Fruit fly (Drosophila melanogaster) whole organism, wandering third instar larva: ENCODE results near the gene Sbf.

Experiments used
- Abd-B ChIP-seq: fragments of >200 bp; optimal IDR thresholded peaks from 2 replicates; lab custom pipeline; 2017; ENCODE audit warnings: missing biosample characterization, missing genetic modification characterization
- CG32264 ChIP-seq: fragments of 200-800 bp; sonication (Bioruptor generic); optimal IDR thresholded peaks from 2 replicates; lab custom pipeline; 2016; ENCODE audit warnings: missing biosample characterization, missing genetic modification characterization
- CG9705 ChIP-seq: fragments of 200-800 bp; sonication (Bioruptor generic); optimal IDR thresholded peaks from 2 replicates; lab custom pipeline; 2018; ENCODE audit warnings: missing biosample characterization, mild to moderate bottlenecking, missing genetic modification characterization
- Dfd ChIP-seq: fragments of >200 bp; optimal IDR thresholded peaks from 2 replicates; lab custom pipeline; 2017; ENCODE audit warnings: missing biosample characterization, missing genetic modification characterization
- Dif ChIP-seq: fragments of 200-275, 200-300 bp; sonication (Bioruptor generic); optimal IDR thresholded peaks from 2 replicates; lab custom pipeline; 2018; ENCODE audit warnings: missing biosample characterization, missing genetic modification characterization; ENCODE audit not compliant: partially characterized antibody
- GATAd ChIP-seq: sonication (Bioruptor generic); optimal IDR thresholded peaks from 2 replicates; lab custom pipeline; 2016; ENCODE audit warnings: missing biosample characterization, missing genetic modification characterization
- HLH106 ChIP-seq: fragments of 200-800 bp; optimal IDR thresholded peaks from 3 replicates; lab custom pipeline; 2019; ENCODE audit warnings: missing biosample characterization, mild to moderate bottlenecking, missing genetic modification characterization, moderate library complexity
- Hr78 ChIP-seq: fragments of >200 bp; optimal IDR thresholded peaks from 2 replicates; lab custom pipeline; 2017; ENCODE audit warnings: missing biosample characterization, missing genetic modification characterization
- Hr83 ChIP-seq: fragments of 200-300 bp; sonication (Bioruptor generic); optimal IDR thresholded peaks from 2 replicates; lab custom pipeline; 2016; ENCODE audit warnings: missing biosample characterization, mild to moderate bottlenecking, missing genetic modification characterization, moderate library complexity; ENCODE audit not compliant: poor library complexity, severe bottlenecking
- Jra ChIP-seq: sonication (Bioruptor generic); optimal IDR thresholded peaks from 2 replicates; lab custom pipeline; 2016; ENCODE audit warnings: missing biosample characterization, missing genetic modification characterization
- Mio ChIP-seq: sonication (Bioruptor generic); optimal IDR thresholded peaks from 2 replicates; lab custom pipeline; 2016; ENCODE audit warnings: missing biosample characterization, missing genetic modification characterization
- Myc ChIP-seq: fragments of >200 bp; optimal IDR thresholded peaks from 2 replicates; lab custom pipeline; 2017
- N ChIP-seq: fragments of >200 bp; optimal IDR thresholded peaks from 2 replicates; lab custom pipeline; 2018; ENCODE audit warnings: missing biosample characterization, missing external identifiers, missing genetic modification characterization
- OdsH ChIP-seq: fragments of 200-800 bp; sonication (Bioruptor generic); optimal IDR thresholded peaks from 2 replicates; lab custom pipeline; 2016; ENCODE audit warnings: missing biosample characterization, mild to moderate bottlenecking, missing genetic modification characterization
- Rel ChIP-seq, 2 experiments: fragments of 200-800 bp; sonication (Bioruptor generic) in 1 of 2; optimal IDR thresholded peaks; 2 replicates in 1 of 2; 3 replicates in 1 of 2; lab custom pipeline; 2016 to 2019; ENCODE audit warnings: mild to moderate bottlenecking in 2 of 2, missing biosample characterization in 2 of 2, missing genetic modification characterization in 2 of 2, moderate library complexity in 1 of 2
- Sp1 ChIP-seq: fragments of 200-800 bp; sonication (Bioruptor generic); optimal IDR thresholded peaks from 3 replicates; lab custom pipeline; 2019; ENCODE audit warnings: missing biosample characterization, mild to moderate bottlenecking, missing genetic modification characterization, moderate library complexity
- Vsx2 ChIP-seq: fragments of 200-300, 225-300 bp; sonication (Bioruptor generic); optimal IDR thresholded peaks from 2 replicates; lab custom pipeline; 2018; ENCODE audit warnings: missing biosample characterization, missing genetic modification characterization; ENCODE audit not compliant: partially characterized antibody
- br ChIP-seq: fragments of 200-800 bp; sonication (Bioruptor generic); optimal IDR thresholded peaks from 2 replicates; lab custom pipeline; 2016; ENCODE audit warnings: missing biosample characterization, missing genetic modification characterization
- brk ChIP-seq: fragments of 200-800 bp; sonication (Bioruptor generic); optimal IDR thresholded peaks from 2 replicates; lab custom pipeline; 2016; ENCODE audit warnings: missing biosample characterization, mild to moderate bottlenecking, missing genetic modification characterization
- dmrt93B ChIP-seq: fragments of 200-800 bp; sonication (Bioruptor generic); optimal IDR thresholded peaks from 2 replicates; lab custom pipeline; 2018; ENCODE audit warnings: missing biosample characterization, mild to moderate bottlenecking, missing genetic modification characterization
- ey ChIP-seq: fragments of 200-800 bp; sonication (Bioruptor generic); optimal IDR thresholded peaks from 2 replicates; lab custom pipeline; 2016; ENCODE audit warnings: missing biosample characterization, missing genetic modification characterization
- foxo ChIP-seq, 2 experiments: fragments of 200-800 bp; sonication (Bioruptor generic); optimal IDR thresholded peaks; 2 replicates in 1 of 2; 3 replicates in 1 of 2; lab custom pipeline; 2016 to 2017; ENCODE audit warnings: missing biosample characterization in 2 of 2, missing genetic modification characterization in 2 of 2
- fru ChIP-seq: fragments of 200-800 bp; sonication (Bioruptor generic); optimal IDR thresholded peaks from 3 replicates; lab custom pipeline; 2016; ENCODE audit warnings: missing biosample characterization, mild to moderate bottlenecking, missing genetic modification characterization
- h ChIP-seq: fragments of 200-800 bp; sonication (Bioruptor generic); optimal IDR thresholded peaks from 3 replicates; lab custom pipeline; 2016; ENCODE audit warnings: missing biosample characterization, mild to moderate bottlenecking, missing genetic modification characterization
- pan ChIP-seq: fragments of >200 bp; optimal IDR thresholded peaks from 2 replicates; lab custom pipeline; 2017
- rgr ChIP-seq: fragments of 200-800 bp; sonication (Bioruptor generic); optimal IDR thresholded peaks from 3 replicates; lab custom pipeline; 2016; ENCODE audit warnings: missing biosample characterization, mild to moderate bottlenecking, missing genetic modification characterization
- sage ChIP-seq: fragments of 200-800 bp; sonication (Bioruptor generic); optimal IDR thresholded peaks from 2 replicates; lab custom pipeline; 2016; ENCODE audit warnings: missing biosample characterization, mild to moderate bottlenecking, missing genetic modification characterization
- sv ChIP-seq: fragments of 200-800 bp; sonication (Bioruptor generic); optimal IDR thresholded peaks from 3 replicates; lab custom pipeline; 2016; ENCODE audit warnings: missing biosample characterization, missing genetic modification characterization

Gene Sbf

dm6 chr3R:11751756-11752155 lies 45.0 kb downstream of the Sbf start:
- TF ChIP-seq CG9705 (GFP tag; lab: Kevin White, UChicago) = no peak
- TF ChIP-seq h = peak; percentile 5
- TF ChIP-seq OdsH = no peak
- no peak for TF ChIP-seq Hr78 (GFP tag; lab: Kevin White, UChicago)
- no peak for TF ChIP-seq Vsx2 (GFP tag; lab: Kevin White, UChicago)
- TF ChIP-seq Myc (lab: Kevin White, UChicago) = no peak
- TF ChIP-seq br = no peak
- TF ChIP-seq rgr = peak; percentile 15
- TF ChIP-seq Rel (GFP tag; optimal IDR thresholded peaks at IDR 0.05; lab: Kevin White, UChicago) = no peak
- TF ChIP-seq Rel (tag; optimal IDR thresholded peaks at IDR 0.05; lab: Kevin White, UChicago) = no peak
- TF ChIP-seq fru (GFP tag; lab: Kevin White, UChicago) = no peak

- TF ChIP-seq Jra = no peak
- TF ChIP-seq dmrt93B (GFP tag; lab: Kevin White, UChicago) = no peak
- TF ChIP-seq Mio (GFP tag; lab: Kevin White, UChicago) = no peak
- TF ChIP-seq Sp1 = no peak
- no peak for TF ChIP-seq GATAd (GFP tag; lab: Kevin White, UChicago)
- TF ChIP-seq sv (GFP tag; lab: Kevin White, UChicago) = no peak
- no peak for TF ChIP-seq brk (GFP tag; lab: Kevin White, UChicago)
- no peak for TF ChIP-seq Hr78 (GFP tag; lab: Kevin White, UChicago)
- TF ChIP-seq Dfd (GFP tag; lab: Kevin White, UChicago) = no peak
- TF ChIP-seq Vsx2 (GFP tag; lab: Kevin White, UChicago) = no peak
- no peak for TF ChIP-seq ey
- no peak for TF ChIP-seq rgr
- no peak for TF ChIP-seq Dif (GFP tag; lab: Kevin White, UChicago)
- TF ChIP-seq OdsH = no peak
- no peak for TF ChIP-seq HLH106 (tag; lab: Kevin White, UChicago)
- TF ChIP-seq fru (GFP tag; lab: Kevin White, UChicago) = no peak
Observed at dm6 chr3R:11750294-11750432, 46.6 kb downstream of the Sbf start, which contains the start of gene CG43062. CG43062 (plus strand) TSS chr3R:11750333.

dm6 chr3R:11749297-11750293 lies 47.2 kb downstream of the Sbf start, which contains the start of gene CG6923:
CG6923 (minus strand) TSS chr3R:11750029.
- TF ChIP-seq N (GFP tag; lab: Kevin White, UChicago) = no peak
- TF ChIP-seq foxo (GFP tag; optimal IDR thresholded peaks at IDR 0.05; lab: Kevin White, UChicago) = peak in 1 of 2 experiments; percentile 3
- TF ChIP-seq sage (GFP tag; lab: Kevin White, UChicago) = no peak
- peak; percentile 24 for TF ChIP-seq Myc (lab: Kevin White, UChicago)
- no peak for TF ChIP-seq pan (lab: Kevin White, UChicago)
- TF ChIP-seq CG32264 (GFP tag; lab: Kevin White, UChicago) = no peak
- TF ChIP-seq br = no peak
- TF ChIP-seq Hr83 (GFP tag; lab: Kevin White, UChicago) = peak; percentile 2
- no peak for TF ChIP-seq Abd-B (GFP tag; lab: Kevin White, UChicago)
- TF ChIP-seq ey = no peak
- no peak for TF ChIP-seq GATAd (GFP tag; lab: Kevin White, UChicago)
- TF ChIP-seq Rel (GFP tag; optimal IDR thresholded peaks at IDR 0.05; lab: Kevin White, UChicago) = no peak
- TF ChIP-seq Rel (tag; optimal IDR thresholded peaks at IDR 0.05; lab: Kevin White, UChicago) = peak; percentile 73

- TF ChIP-seq Rel (GFP tag; optimal IDR thresholded peaks at IDR 0.05; lab: Kevin White, UChicago) (no peak), Rel (tag; optimal IDR thresholded peaks at IDR 0.05; lab: Kevin White, UChicago) (peak; percentile 1), Myc (lab: Kevin White, UChicago) (peak; percentile 73), Abd-B (GFP tag; lab: Kevin White, UChicago) (no peak)
Observed at dm6 chr3R:11741730-11742203, 55.0 kb downstream of the Sbf start, which contains the start of the genes Blm and CG14722. Blm (minus strand) TSS chr3R:11741783. CG14722 (plus strand) TSS chr3R:11741890.
